Worm (Caenorhabditis elegans) whole organism, young adult: Measurements from ENCODE around the gene txt-10.
A peak's percentile ranks its signal among the peaks of the same experiment; 100 is the strongest.

Experiments used
- C06A6.2 ChIP-seq: fragments of 200-800 bp; sonication (Bioruptor generic); conservative IDR thresholded peaks from 2 replicates; pipeline ENCODE4 v1.3.6; 2022; ENCODE audit warnings: missing genetic modification characterization, missing compliant biosample characterization
- F22D6.2 ChIP-seq: sonication (generic microtip); optimal IDR thresholded peaks from 2 replicates; lab custom pipeline; 2016; ENCODE audit warnings: mild to moderate bottlenecking, missing genetic modification characterization, missing compliant biosample characterization
- F33H1.4 ChIP-seq: fragments of 200-800 bp; sonication (Bioruptor generic); IDR thresholded peaks from 2 replicates; pipeline ENCODE4 v1.3.6; 2022; ENCODE audit warnings: missing genetic modification reagents, missing genetic modification characterization, missing compliant biosample characterization
- F37B4.10 ChIP-seq: fragments of 200-800 bp; sonication (Bioruptor generic); IDR thresholded peaks from 2 replicates; pipeline ENCODE4 v1.3.6; 2022; ENCODE audit warnings: missing genetic modification characterization, missing compliant biosample characterization
- F55B11.4 ChIP-seq: sonication (generic microtip); optimal IDR thresholded peaks from 2 replicates; lab custom pipeline; 2016; ENCODE audit warnings: missing compliant biosample characterization, missing genetic modification characterization, borderline replicate concordance; ENCODE audit not compliant: insufficient read depth
- F57C9.4 ChIP-seq: sonication (generic microtip); optimal IDR thresholded peaks from 2 replicates; lab custom pipeline; 2017; ENCODE audit warnings: mild to moderate bottlenecking, missing genetic modification characterization, missing compliant biosample characterization
- K12H6.12 ChIP-seq: fragments of 200-800 bp; sonication (Bioruptor generic); optimal IDR thresholded peaks from 2 replicates; lab custom pipeline; 2018; ENCODE audit warnings: mild to moderate bottlenecking, missing genetic modification characterization, missing compliant biosample characterization
- Y53F4B.3 ChIP-seq: fragments of 200-800 bp; sonication (Bioruptor generic); IDR thresholded peaks from 2 replicates; pipeline ENCODE4 v1.3.6; 2022; ENCODE audit warnings: missing genetic modification reagents, missing genetic modification characterization, missing compliant biosample characterization
- Y53G8AR.9 ChIP-seq: fragments of 200-800 bp; sonication (Bioruptor generic); conservative IDR thresholded peaks from 2 replicates; pipeline ENCODE4 v1.3.6; 2022; ENCODE audit warnings: missing genetic modification reagents, missing genetic modification characterization, missing compliant biosample characterization
- Y56A3A.18 ChIP-seq: fragments of 200-800 bp; sonication (Bioruptor generic); IDR thresholded peaks from 2 replicates; pipeline ENCODE4 v1.3.6; 2022; ENCODE audit warnings: missing genetic modification reagents, missing genetic modification characterization, missing compliant biosample characterization
- Y79H2A.3 ChIP-seq: fragments of 200-800 bp; sonication (Bioruptor generic); conservative IDR thresholded peaks from 2 replicates; pipeline ENCODE4 v1.3.6; 2022; ENCODE audit warnings: missing genetic modification reagents, missing genetic modification characterization, missing compliant biosample characterization
- atf-7 ChIP-seq: sonication (generic microtip); optimal IDR thresholded peaks from 2 replicates; lab custom pipeline; 2017; ENCODE audit warnings: mild to moderate bottlenecking, missing genetic modification characterization, missing compliant biosample characterization
- attf-5 ChIP-seq: fragments of 200-800 bp; sonication (Bioruptor generic); optimal IDR thresholded peaks from 2 replicates; lab custom pipeline; 2018; ENCODE audit warnings: mild to moderate bottlenecking, missing genetic modification characterization, missing compliant biosample characterization
- bed-2 ChIP-seq: fragments of 200-800 bp; sonication (Bioruptor generic); IDR thresholded peaks from 2 replicates; pipeline ENCODE4 v1.3.6; 2022; ENCODE audit warnings: missing genetic modification reagents, missing genetic modification characterization, missing compliant biosample characterization
- ccch-3 ChIP-seq: fragments of 200-800 bp; sonication (Bioruptor generic); optimal IDR thresholded peaks from 2 replicates; lab custom pipeline; 2018; ENCODE audit warnings: mild to moderate bottlenecking, missing genetic modification characterization, missing compliant biosample characterization
- ceh-58 ChIP-seq: fragments of 200-800 bp; sonication (Bioruptor generic); IDR thresholded peaks from 2 replicates; pipeline ENCODE4 v1.3.6; 2022; ENCODE audit warnings: missing genetic modification characterization, missing compliant biosample characterization
- chd-7 ChIP-seq: sonication (generic microtip); optimal IDR thresholded peaks from 2 replicates; lab custom pipeline; 2016; ENCODE audit warnings: mild to moderate bottlenecking, missing genetic modification characterization, moderate library complexity, missing compliant biosample characterization
- efl-1 ChIP-seq: fragments of 150-350 bp; optimal IDR thresholded peaks from 2 replicates; lab custom pipeline; 2014; ENCODE audit warnings: missing biosample characterization, missing genetic modification reagents, missing genetic modification characterization
- egl-18 ChIP-seq: fragments of 200-800 bp; sonication (Bioruptor generic); IDR thresholded peaks from 2 replicates; pipeline ENCODE4 v1.3.6; 2022; ENCODE audit warnings: missing genetic modification reagents, missing genetic modification characterization, missing compliant biosample characterization
- egrh-3 ChIP-seq: fragments of 200-800 bp; sonication (Bioruptor generic); IDR thresholded peaks from 2 replicates; pipeline ENCODE4 v1.3.6; 2022; ENCODE audit warnings: missing genetic modification reagents, missing genetic modification characterization, missing compliant biosample characterization
- ets-4 ChIP-seq: fragments of 200-800 bp; sonication (Bioruptor generic); optimal IDR thresholded peaks from 2 replicates; lab custom pipeline; 2018; ENCODE audit warnings: mild to moderate bottlenecking, missing genetic modification characterization, missing compliant biosample characterization
- hrde-1 ChIP-seq: sonication (generic microtip); optimal IDR thresholded peaks from 2 replicates; lab custom pipeline; 2016; ENCODE audit warnings: missing genetic modification characterization, mild to moderate bottlenecking, missing compliant biosample characterization, moderate library complexity, missing genotype, missing genetic modification reagents, borderline replicate concordance
- hsf-1 ChIP-seq: fragments of 200-800 bp; sonication (Bioruptor generic); IDR thresholded peaks from 2 replicates; pipeline ENCODE4 v1.3.6; 2022; ENCODE audit warnings: missing genetic modification reagents, missing genetic modification characterization, missing compliant biosample characterization
- lin-26 ChIP-seq: fragments of 200-800 bp; sonication (Bioruptor generic); IDR thresholded peaks from 2 replicates; pipeline ENCODE4 v1.3.6; 2022; ENCODE audit warnings: missing genetic modification reagents, missing genetic modification characterization, missing compliant biosample characterization
- lir-1 ChIP-seq: fragments of 200-800 bp; sonication (Bioruptor generic); conservative IDR thresholded peaks from 2 replicates; pipeline ENCODE4 v1.3.6; 2022; ENCODE audit warnings: missing genetic modification reagents, missing genetic modification characterization, missing compliant biosample characterization
- madf-10 ChIP-seq: sonication (generic microtip); optimal IDR thresholded peaks from 2 replicates; lab custom pipeline; 2016; ENCODE audit warnings: mild to moderate bottlenecking, missing genetic modification characterization, missing compliant biosample characterization
- mcd-1 ChIP-seq: fragments of 200-800 bp; sonication (Bioruptor generic); IDR thresholded peaks from 2 replicates; pipeline ENCODE4 v1.3.6; 2022; ENCODE audit warnings: missing genetic modification reagents, missing genetic modification characterization, missing compliant biosample characterization
- mxl-1 ChIP-seq: sonication (generic microtip); optimal IDR thresholded peaks from 2 replicates; lab custom pipeline; 2016; ENCODE audit warnings: missing genetic modification characterization, missing compliant biosample characterization
- nfya-1 ChIP-seq: sonication (generic microtip); optimal IDR thresholded peaks from 2 replicates; lab custom pipeline; 2017; ENCODE audit warnings: antibody characterized with exemption, missing compliant biosample characterization, missing genetic modification characterization, borderline replicate concordance; ENCODE audit not compliant: insufficient read depth
- nhr-120 ChIP-seq: fragments of 200-800 bp; sonication (Bioruptor generic); IDR thresholded peaks from 2 replicates; pipeline ENCODE4 v1.3.6; 2022; ENCODE audit warnings: missing genetic modification characterization, missing compliant biosample characterization
- nhr-27 ChIP-seq: fragments of 200-800 bp; sonication (Bioruptor generic); optimal IDR thresholded peaks from 2 replicates; lab custom pipeline; 2018; ENCODE audit warnings: mild to moderate bottlenecking, missing genetic modification characterization, moderate library complexity, missing compliant biosample characterization
- nhr-80 ChIP-seq: sonication (generic microtip); optimal IDR thresholded peaks from 2 replicates; lab custom pipeline; 2016; ENCODE audit warnings: missing genetic modification characterization, missing compliant biosample characterization
- pbrm-1 ChIP-seq: fragments of 200-800 bp; sonication (Bioruptor generic); IDR thresholded peaks from 2 replicates; pipeline ENCODE4 v1.3.6; 2022; ENCODE audit warnings: missing genetic modification reagents, missing genetic modification characterization, missing compliant biosample characterization
- rcor-1 ChIP-seq: fragments of 200-800 bp; sonication (Bioruptor generic); IDR thresholded peaks from 2 replicates; pipeline ENCODE4 v1.3.6; 2022; ENCODE audit warnings: missing genetic modification reagents, missing genetic modification characterization, missing compliant biosample characterization
- ztf-18 ChIP-seq: sonication (generic microtip); optimal IDR thresholded peaks from 2 replicates; lab custom pipeline; 2016; ENCODE audit warnings: missing genotype, mild to moderate bottlenecking, missing genetic modification characterization, missing compliant biosample characterization
- ztf-22 ChIP-seq: fragments of 200-800 bp; sonication (Bioruptor generic); optimal IDR thresholded peaks from 2 replicates; lab custom pipeline; 2018; ENCODE audit warnings: mild to moderate bottlenecking, missing genetic modification characterization, moderate library complexity, missing compliant biosample characterization
- ztf-6 ChIP-seq: fragments of 200-800 bp; sonication (Bioruptor generic); IDR thresholded peaks from 2 replicates; pipeline ENCODE4 v1.3.6; 2022; ENCODE audit warnings: missing genetic modification reagents, missing genetic modification characterization, missing compliant biosample characterization

Gene txt-10

DNA sequence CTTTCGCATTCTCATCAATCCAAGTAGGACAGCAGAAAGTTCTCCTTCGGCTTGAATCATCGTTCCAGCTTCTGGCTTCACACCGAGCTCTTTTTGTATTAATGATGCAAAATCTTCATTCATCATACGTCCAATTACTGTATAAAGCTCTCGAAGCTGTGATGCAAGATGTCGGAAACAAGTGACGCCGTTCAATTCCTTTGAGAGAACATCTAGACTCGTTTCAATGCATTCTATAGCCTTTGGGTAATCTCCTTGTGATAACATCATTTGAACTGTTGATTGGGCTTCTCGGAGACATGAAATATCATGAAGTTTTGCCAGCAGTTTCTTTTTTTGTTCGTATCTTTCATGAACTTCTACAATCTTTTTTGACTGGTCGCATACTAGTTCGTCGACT is 35.9 kb upstream of the txt-10 start:
- TF ChIP-seq F33H1.4 (GFP tag; lab: Robert Waterston, UW) (no peak), ztf-18 (tag; lab: Kevin White, UChicago) (no peak), Y53F4B.3 (GFP tag; lab: Robert Waterston, UW) (no peak), rcor-1 (GFP tag; lab: Robert Waterston, UW) (no peak), nhr-27 (no peak), ccch-3 (no peak), ztf-6 (GFP tag; lab: Robert Waterston, UW) (no peak), pbrm-1 (GFP tag; lab: Robert Waterston, UW) (no peak), F37B4.10 (GFP tag; lab: Robert Waterston, UW) (no peak), F57C9.4 (no peak), nhr-120 (GFP tag; lab: Robert Waterston, UW) (no peak), bed-2 (GFP tag; lab: Robert Waterston, UW) (no peak)

DNA sequence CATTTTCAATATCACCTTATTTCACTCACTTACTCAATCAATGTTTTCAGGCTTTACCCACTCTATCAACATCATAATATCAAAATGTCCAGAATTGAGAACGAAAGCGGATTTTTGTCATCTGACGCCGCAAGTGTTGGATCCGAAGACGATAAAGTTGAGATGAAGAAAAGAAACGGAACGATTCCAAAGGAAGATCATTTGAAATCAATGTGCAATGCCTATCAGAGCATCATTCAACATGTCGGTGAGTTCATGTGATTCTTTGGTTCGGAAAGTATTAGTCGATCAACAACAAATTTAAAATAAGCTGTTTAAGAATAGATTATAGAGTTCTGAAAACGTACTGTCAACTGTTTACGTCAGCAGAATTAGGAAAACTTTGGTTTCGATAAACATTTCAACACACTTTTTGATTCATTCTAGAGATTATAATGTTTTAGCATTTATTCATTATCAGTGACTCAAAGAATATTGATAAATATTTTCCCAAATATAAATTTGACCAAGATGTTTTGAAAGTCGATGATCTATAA is 32.3 kb upstream of the txt-10 start, which contains the start of gene cat-4:
cat-4 (plus strand) TSS at position 51 of the 536 bp plus-strand sequence.
- no peak for TF ChIP-seq F57C9.4
- TF ChIP-seq nhr-80 (tag; lab: Kevin White, UChicago) = peak; percentile 31

ce11 chrV:10564140-10564539 is 31.5 kb upstream of the txt-10 start:
- TF ChIP-seq lir-1 (no peak), efl-1 (no peak), mcd-1 (no peak)
- TF ChIP-seq, all 124 proteins: peak for 0

ce11 chrV:10562817-10563216 is 30.2 kb upstream of the txt-10 start:
- peak; percentile 63 for TF ChIP-seq atf-7 (tag; lab: Kevin White, UChicago)
- peak; percentile 60 for TF ChIP-seq nhr-80 (tag; lab: Kevin White, UChicago)
- TF ChIP-seq madf-10 (tag; lab: Kevin White, UChicago) = no peak

- TF ChIP-seq Y53F4B.3 (GFP tag; lab: Robert Waterston, UW) (no peak), ztf-22 (GFP tag; lab: Kevin White, UChicago) (peak; percentile 30), egrh-3 (GFP tag; lab: Robert Waterston, UW) (peak; percentile 52; the same call in 1 of the 2 replicates)
Observed at ce11 chrV:10561632-10562031, 29.0 kb upstream of the txt-10 start.

DNA sequence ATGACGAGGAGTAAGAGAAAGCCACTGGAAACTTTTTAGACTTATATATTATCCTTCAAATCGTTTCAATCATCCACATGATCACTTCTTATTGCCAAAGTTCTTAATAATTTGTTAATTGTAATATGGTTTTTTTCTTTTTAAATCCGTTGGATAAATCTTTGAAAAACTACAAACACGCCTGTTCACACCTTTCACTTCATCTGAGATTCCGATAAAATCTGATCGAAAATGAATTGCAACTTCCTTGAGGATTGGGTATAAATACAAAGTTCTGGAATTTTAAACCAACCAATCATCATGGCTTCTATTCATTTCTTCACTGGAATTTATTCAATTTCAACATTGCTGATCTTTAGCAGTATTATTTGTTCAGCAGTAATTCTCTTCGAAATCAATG is 28.0 kb upstream of the txt-10 start, which contains the start of gene col-152:
col-152 (plus strand) TSS at position 301 of the 400 bp plus-strand sequence.
- TF ChIP-seq ztf-6 (GFP tag; lab: Robert Waterston, UW) (no peak), egl-18 (GFP tag; lab: Robert Waterston, UW) (no peak), nhr-80 (tag; lab: Kevin White, UChicago) (no peak), rcor-1 (GFP tag; lab: Robert Waterston, UW) (no peak), ceh-58 (GFP tag; lab: Robert Waterston, UW) (no peak), hrde-1 (tag; lab: Kevin White, UChicago) (no peak), nfya-1 (tag; lab: Kevin White, UChicago) (no peak), Y79H2A.3 (no peak), F55B11.4 (tag; lab: Kevin White, UChicago) (no peak), attf-5 (GFP tag; lab: Kevin White, UChicago) (no peak), lin-26 (GFP tag; lab: Robert Waterston, UW) (no peak), C06A6.2 (GFP tag; lab: Robert Waterston, UW) (no peak), hsf-1 (GFP tag; lab: Robert Waterston, UW) (no peak), K12H6.12 (no peak), ets-4 (GFP tag; lab: Kevin White, UChicago) (no peak), mxl-1 (tag; lab: Kevin White, UChicago) (no peak), chd-7 (tag; lab: Kevin White, UChicago) (no peak), Y56A3A.18 (GFP tag; lab: Robert Waterston, UW) (no peak), F22D6.2 (no peak), Y53G8AR.9 (no peak)
